Worm (Caenorhabditis elegans): Measurements from ENCODE around the gene thn-2.

DNA sequence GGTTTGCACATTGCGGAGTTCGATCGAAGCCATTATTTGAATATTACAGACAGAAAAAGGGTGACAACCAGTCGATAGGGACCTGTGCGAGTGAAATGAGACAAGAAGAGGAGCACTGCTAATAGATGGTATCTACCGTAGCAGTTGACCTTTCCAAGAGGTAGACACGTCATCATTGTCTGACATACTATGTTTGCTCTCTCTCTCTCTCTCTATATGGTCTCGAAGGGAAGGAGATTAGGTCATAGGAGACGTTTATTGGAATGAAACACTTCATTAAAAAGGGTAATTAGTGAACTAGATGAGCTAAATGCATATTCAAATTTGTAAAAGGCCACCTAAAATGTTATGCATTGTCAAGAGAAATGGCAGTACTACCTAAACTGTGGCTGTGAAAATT is 6.9 kb upstream of the thn-2 start, which contains the start of gene atz-1:
- TF ChIP-seq dox-1 (GFP tag; IDR thresholded peaks at IDR 0.05) (no peak), lsy-27 (tag; optimal IDR thresholded peaks at IDR 0.05; ENCODE audit: borderline replicate concordance, insufficient read depth) (no peak), hmg-20 (GFP tag; IDR thresholded peaks at IDR 0.05) (no peak), ztf-25 (GFP tag; IDR thresholded peaks at IDR 0.05) (no peak), pha-4 (tag; optimal IDR thresholded peaks at IDR 0.05) (no peak), hmg-1.2 (GFP tag; IDR thresholded peaks at IDR 0.05) (no peak), ama-1 (optimal IDR thresholded peaks at IDR 0.05) (no peak), ama-1 (GFP tag; optimal IDR thresholded peaks at IDR 0.05) (no peak), fkh-3 (tag; optimal IDR thresholded peaks at IDR 0.05) (no peak), cebp-1 (GFP tag; IDR thresholded peaks at IDR 0.05) (no peak), cebp-1 (tag; optimal IDR thresholded peaks at IDR 0.05) (no peak), nfya-1 (tag; optimal IDR thresholded peaks at IDR 0.05; ENCODE audit: borderline replicate concordance, insufficient read depth) (no peak), aptf-3 (GFP tag; IDR thresholded peaks at IDR 0.05) (no peak), D2030.7 (GFP tag; IDR thresholded peaks at IDR 0.05) (no peak), nhr-120 (GFP tag; IDR thresholded peaks at IDR 0.05) (no peak), lin-35 (GFP tag; optimal IDR thresholded peaks at IDR 0.05) (no peak)
